Fruit fly (Drosophila melanogaster): ENCODE results near the gene CG5412.

The CG5412 gene

DNA sequence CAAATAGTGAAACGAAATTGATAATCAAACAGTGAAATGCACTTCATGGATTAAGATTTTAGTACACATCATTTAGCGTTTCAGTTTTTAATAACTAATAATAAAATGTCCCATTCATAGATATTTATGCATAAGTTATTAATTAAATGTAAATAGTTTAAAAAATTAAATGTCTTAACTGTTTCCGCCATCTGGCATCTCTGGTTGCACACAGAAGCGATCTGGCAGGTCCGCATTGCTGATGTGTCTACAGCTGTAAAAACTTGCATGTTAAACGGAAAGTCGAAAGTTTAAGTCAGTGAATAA lies 11.6 kb downstream of the CG5412 start, which contains the start of gene Srp72:
Srp72 (plus strand) TSS at position 232 of the 306 bp plus-strand sequence.
- TF ChIP-seq toe (GFP tag; optimal IDR thresholded peaks at IDR 0.05): no peak
- no peak for TF ChIP-seq ovo (GFP tag; optimal IDR thresholded peaks at IDR 0.05)
- peak; percentile 36 for TF ChIP-seq CG7101 (tag; optimal IDR thresholded peaks at IDR 0.05)
- TF ChIP-seq tj (GFP tag; optimal IDR thresholded peaks at IDR 0.05): no peak
- peak; percentile 23 for TF ChIP-seq Clk (GFP tag; optimal IDR thresholded peaks at IDR 0.05)
- TF ChIP-seq bab1 (GFP tag; optimal IDR thresholded peaks at IDR 0.05): peak; percentile 44
- TF ChIP-seq CG5204 (GFP tag; optimal IDR thresholded peaks at IDR 0.05): no peak
- TF ChIP-seq Mnt (GFP tag; optimal IDR thresholded peaks at IDR 0.05): peak; percentile 40
- TF ChIP-seq CG14711 (tag; optimal IDR thresholded peaks at IDR 0.05): peak; percentile 38
- TF ChIP-seq kay (GFP tag; ENCODE audit: borderline replicate concordance): no peak
- TF ChIP-seq CG12768 (GFP tag; optimal IDR thresholded peaks at IDR 0.05): peak; percentile 22
- TF ChIP-seq Crg-1 (GFP tag; optimal IDR thresholded peaks at IDR 0.05): peak; percentile 19
- peak; percentile 35 for TF ChIP-seq CG1620 (GFP tag; optimal IDR thresholded peaks at IDR 0.05)
- no peak for TF ChIP-seq cic (GFP tag; optimal IDR thresholded peaks at IDR 0.05)
- TF ChIP-seq pad (GFP tag; optimal IDR thresholded peaks at IDR 0.05): peak; percentile 21
- no peak for TF ChIP-seq cnc (optimal IDR thresholded peaks at IDR 0.05)
- TF ChIP-seq CG33017 (tag; optimal IDR thresholded peaks at IDR 0.05): peak; percentile 1
- TF ChIP-seq CG11617 (GFP tag; optimal IDR thresholded peaks at IDR 0.05): peak; percentile 51
- no peak for TF ChIP-seq Hr96 (GFP tag; optimal IDR thresholded peaks at IDR 0.05)
- TF ChIP-seq CG7045 (GFP tag; optimal IDR thresholded peaks at IDR 0.05): peak; percentile 42

DNA sequence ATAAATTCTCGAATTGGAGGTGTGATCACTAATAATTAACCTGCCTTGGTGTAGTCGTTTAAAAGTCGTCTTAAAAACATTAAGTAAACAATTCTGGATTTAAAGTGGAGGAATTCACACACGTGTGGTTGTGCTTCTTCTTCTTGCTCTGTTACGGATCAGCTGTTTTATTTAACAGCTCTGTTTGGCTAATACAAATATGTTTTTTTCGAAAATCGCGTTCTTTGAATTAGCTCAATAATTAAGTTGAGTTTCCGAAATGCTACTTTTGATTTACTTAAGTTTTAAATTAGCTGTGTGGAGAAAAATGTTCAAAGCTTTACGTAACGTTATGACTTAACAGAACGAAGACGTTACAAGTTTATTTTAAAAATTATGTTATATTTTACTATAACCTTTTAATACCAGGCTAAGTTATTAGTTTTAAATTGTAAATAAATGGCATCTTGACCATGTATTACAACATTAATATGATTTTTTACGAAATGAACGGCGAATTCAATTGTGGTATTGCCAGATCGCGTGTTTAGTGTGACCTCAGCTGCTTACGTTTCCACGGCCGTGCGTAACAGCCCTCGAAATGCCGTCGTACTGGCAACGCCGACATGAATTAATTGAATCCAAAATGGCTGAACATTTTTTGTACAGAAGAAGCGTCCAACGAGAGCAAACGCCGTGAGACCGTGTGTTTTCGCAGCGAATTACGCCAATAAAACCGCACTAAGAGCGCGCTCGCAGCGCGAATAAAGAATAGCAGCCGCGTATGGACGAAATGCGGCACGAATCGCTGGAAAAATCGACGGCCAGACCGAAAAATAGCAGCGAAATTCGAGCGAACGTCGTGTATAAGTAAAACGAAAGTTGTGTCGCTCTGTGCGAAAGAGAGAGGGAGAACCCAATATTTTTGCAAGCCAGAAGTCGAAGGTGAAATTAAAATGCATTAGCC lies 15.9 kb downstream of the CG5412 start, which contains the start of the genes Pus1 and bon:
Pus1 (minus strand) TSS at position 155 of the 946 bp plus-strand sequence.
bon (plus strand) TSS at position 623 of the 946 bp plus-strand sequence.
- TF ChIP-seq CG7101 (tag; optimal IDR thresholded peaks at IDR 0.05) (peak; percentile 4), bab1 (GFP tag; optimal IDR thresholded peaks at IDR 0.05) (peak; percentile 18), CG11617 (GFP tag; optimal IDR thresholded peaks at IDR 0.05) (peak; percentile 38), Mnt (GFP tag; optimal IDR thresholded peaks at IDR 0.05) (peak; percentile 80), cic (GFP tag; optimal IDR thresholded peaks at IDR 0.05) (no peak), CG1620 (GFP tag; optimal IDR thresholded peaks at IDR 0.05) (peak; percentile 41), pad (GFP tag; optimal IDR thresholded peaks at IDR 0.05) (no peak)

dm6 chr3R:20593463-20593838 lies 16.6 kb downstream of the CG5412 start:
- TF ChIP-seq cnc (optimal IDR thresholded peaks at IDR 0.05) (no peak), CG7045 (GFP tag; optimal IDR thresholded peaks at IDR 0.05) (no peak), pad (GFP tag; optimal IDR thresholded peaks at IDR 0.05) (no peak), ovo (GFP tag; optimal IDR thresholded peaks at IDR 0.05) (no peak), Crg-1 (GFP tag; optimal IDR thresholded peaks at IDR 0.05) (no peak), bab1 (GFP tag; optimal IDR thresholded peaks at IDR 0.05) (no peak), toe (GFP tag; optimal IDR thresholded peaks at IDR 0.05) (no peak), CG11617 (GFP tag; optimal IDR thresholded peaks at IDR 0.05) (no peak), Clk (GFP tag; optimal IDR thresholded peaks at IDR 0.05) (no peak), CG7101 (tag; optimal IDR thresholded peaks at IDR 0.05) (no peak), CG5204 (GFP tag; optimal IDR thresholded peaks at IDR 0.05) (no peak), CG14711 (tag; optimal IDR thresholded peaks at IDR 0.05) (no peak), tj (GFP tag; optimal IDR thresholded peaks at IDR 0.05) (no peak), Hr96 (GFP tag; optimal IDR thresholded peaks at IDR 0.05) (no peak), kay (GFP tag; ENCODE audit: borderline replicate concordance) (no peak), CG1620 (GFP tag; optimal IDR thresholded peaks at IDR 0.05) (no peak), CG12768 (GFP tag; optimal IDR thresholded peaks at IDR 0.05) (no peak)

dm6 chr3R:20594194-20595144 lies 17.6 kb downstream of the CG5412 start:
- no peak for TF ChIP-seq Hr96 (GFP tag; optimal IDR thresholded peaks at IDR 0.05)
- TF ChIP-seq CG11617 (GFP tag; optimal IDR thresholded peaks at IDR 0.05): peak; percentile 79
- TF ChIP-seq Clk (GFP tag; optimal IDR thresholded peaks at IDR 0.05): peak; percentile 15
- TF ChIP-seq cnc (optimal IDR thresholded peaks at IDR 0.05): no peak
- peak; percentile 66 for TF ChIP-seq pad (GFP tag; optimal IDR thresholded peaks at IDR 0.05)
- TF ChIP-seq ovo (GFP tag; optimal IDR thresholded peaks at IDR 0.05): no peak
- peak; percentile 84 for TF ChIP-seq CG33017 (tag; optimal IDR thresholded peaks at IDR 0.05)
- TF ChIP-seq tj (GFP tag; optimal IDR thresholded peaks at IDR 0.05): peak; percentile 51
- TF ChIP-seq CG7045 (GFP tag; optimal IDR thresholded peaks at IDR 0.05): peak; percentile 74
- TF ChIP-seq CG12768 (GFP tag; optimal IDR thresholded peaks at IDR 0.05): peak; percentile 72
- TF ChIP-seq CG14711 (tag; optimal IDR thresholded peaks at IDR 0.05): peak; percentile 86
- TF ChIP-seq bab1 (GFP tag; optimal IDR thresholded peaks at IDR 0.05): peak; percentile 87
- no peak for TF ChIP-seq CG5204 (GFP tag; optimal IDR thresholded peaks at IDR 0.05)
- peak; percentile 84 for TF ChIP-seq CG7101 (tag; optimal IDR thresholded peaks at IDR 0.05)
- TF ChIP-seq Mnt (GFP tag; optimal IDR thresholded peaks at IDR 0.05): no peak

- no peak for TF ChIP-seq CG14711 (tag; optimal IDR thresholded peaks at IDR 0.05)
- TF ChIP-seq toe (GFP tag; optimal IDR thresholded peaks at IDR 0.05): no peak
- TF ChIP-seq CG5204 (GFP tag; optimal IDR thresholded peaks at IDR 0.05): no peak
Observed at dm6 chr3R:20595145-20595812, 18.4 kb downstream of the CG5412 start.
